Worm (Caenorhabditis elegans): ENCODE measurements around the gene alh-5.

DNA sequence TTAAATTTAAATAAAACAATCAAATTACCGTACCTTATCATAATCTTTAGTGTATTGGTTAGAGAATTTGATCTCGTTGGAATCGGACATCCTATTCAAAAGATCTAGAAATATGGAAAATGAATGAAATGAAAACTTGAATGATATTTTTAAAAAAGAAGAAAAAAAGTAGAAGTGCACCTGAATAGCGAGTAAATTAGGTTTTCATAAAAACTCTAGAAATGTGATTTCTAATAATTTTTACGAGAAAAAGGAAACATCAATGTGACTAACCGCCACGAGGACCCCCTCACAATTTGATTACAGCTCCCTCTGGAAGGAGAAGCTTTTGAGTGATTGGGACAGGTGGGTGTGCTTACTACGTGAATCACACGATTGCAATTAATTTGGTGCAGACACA, 46.6 kb upstream of the alh-5 start, which contains the start of gene Y40B10A.5:
- TF ChIP-seq dao-5 (tag; optimal IDR thresholded peaks at IDR 0.05) (no peak), W03F9.2 (tag; optimal IDR thresholded peaks at IDR 0.05) (no peak), him-1 (tag; optimal IDR thresholded peaks at IDR 0.05) (no peak)
